Fruit fly (Drosophila melanogaster): Measurements from ENCODE around the gene TwdlY.
A peak's percentile ranks its signal among the peaks of the same experiment; 100 is the strongest.

Gene TwdlY

dm6 chrX:16751579-16752156 is 16.9 kb downstream of the TwdlY start, which contains the start of gene goe (continued):
- TF ChIP-seq jing (GFP tag; optimal IDR thresholded peaks at IDR 0.05) (peak; percentile 2), CG17385 (GFP tag; optimal IDR thresholded peaks at IDR 0.05) (peak; percentile 73), CG10366 (GFP tag; IDR thresholded peaks at IDR 0.05) (peak; percentile 75), sqz (GFP tag; optimal IDR thresholded peaks at IDR 0.05) (no peak), luna (GFP tag; optimal IDR thresholded peaks at IDR 0.05) (peak; percentile 89), Pdp1 (GFP tag; optimal IDR thresholded peaks at IDR 0.05) (peak; percentile 74 to 83), CG16815 (GFP tag; optimal IDR thresholded peaks at IDR 0.05) (peak; percentile 50), Rfx (GFP tag; IDR thresholded peaks at IDR 0.05) (peak; percentile 91), CG9215 (GFP tag; IDR thresholded peaks at IDR 0.05) (peak; percentile 75), zfh2 (GFP tag; optimal IDR thresholded peaks at IDR 0.05) (peak; percentile 90), trem (tag; optimal IDR thresholded peaks at IDR 0.05) (peak; percentile 96), pho (GFP tag; optimal IDR thresholded peaks at IDR 0.05) (peak; percentile 91), CG11695 (GFP tag; IDR thresholded peaks at IDR 0.05) (peak; percentile 29; the same call in 1 of the 3 replicates), CG32767 (GFP tag; IDR thresholded peaks at IDR 0.05) (peak; percentile 52; the same call in 1 of the 2 replicates), Neu2 (GFP tag; optimal IDR thresholded peaks at IDR 0.05; ENCODE audit: borderline replicate concordance) (peak; percentile 30), unc-4 (GFP tag; IDR thresholded peaks at IDR 0.05; ENCODE audit: partially characterized antibody) (peak; percentile 81), hth (optimal IDR thresholded peaks at IDR 0.05) (no peak), Taf1 (GFP tag; IDR thresholded peaks at IDR 0.05) (peak; percentile 38; the same call in 1 of the 2 replicates), CG4282 (GFP tag; optimal IDR thresholded peaks at IDR 0.05) (peak; percentile 80), Fer3 (tag; optimal IDR thresholded peaks at IDR 0.05) (peak; percentile 72), gsb (GFP tag; IDR thresholded peaks at IDR 0.05) (0 out of 2 replicates have a peak, but pooled peaks have one; percentile 27), pfk (GFP tag; optimal IDR thresholded peaks at IDR 0.05) (peak; percentile 49), Vsx1 (GFP tag; optimal IDR thresholded peaks at IDR 0.05) (peak; percentile 80), CG32532 (GFP tag; IDR thresholded peaks at IDR 0.05) (peak; percentile 88), CHES-1-like (GFP tag; optimal IDR thresholded peaks at IDR 0.05) (peak; percentile 91), insv (GFP tag; optimal IDR thresholded peaks at IDR 0.05) (peak in 1 of 2 experiments; percentile 78), chif (GFP tag; optimal IDR thresholded peaks at IDR 0.05) (peak; percentile 78 to 90), HmgZ (tag; optimal IDR thresholded peaks at IDR 0.05) (peak; percentile 88), CG7987 (GFP tag; optimal IDR thresholded peaks at IDR 0.05) (peak; percentile 83), CG34422 (GFP tag; IDR thresholded peaks at IDR 0.05) (peak; percentile 75), ATbp (GFP tag; optimal IDR thresholded peaks at IDR 0.05) (peak; percentile 73), Deaf1 (tag; optimal IDR thresholded peaks at IDR 0.05) (no peak), cwo (GFP tag; optimal IDR thresholded peaks at IDR 0.05) (peak; percentile 34), ara (GFP tag; IDR thresholded peaks at IDR 0.05) (peak; percentile 67), CG4730 (GFP tag; IDR thresholded peaks at IDR 0.05) (peak; percentile 54), sens (GFP tag) (peak; percentile 97), ind (GFP tag; optimal IDR thresholded peaks at IDR 0.05) (peak; percentile 59), HLH4C (GFP tag; IDR thresholded peaks at IDR 0.05; ENCODE audit: partially characterized antibody) (peak; percentile 70), HLH54F (GFP tag; optimal IDR thresholded peaks at IDR 0.05) (peak; percentile 83), Atf-2 (GFP tag; optimal IDR thresholded peaks at IDR 0.05) (peak; percentile 76), CG31441 (GFP tag; IDR thresholded peaks at IDR 0.05) (0 out of 2 replicates have a peak, but pooled peaks have one; percentile 32), tna (GFP tag; IDR thresholded peaks at IDR 0.05; ENCODE audit: partially characterized antibody) (peak; percentile 44; the same call in 1 of the 2 replicates), slp2 (GFP tag; optimal IDR thresholded peaks at IDR 0.05) (peak; percentile 79), Antp (GFP tag; optimal IDR thresholded peaks at IDR 0.05) (peak; percentile 84), CG8765 (GFP tag; IDR thresholded peaks at IDR 0.05) (peak; percentile 63), gem (tag; optimal IDR thresholded peaks at IDR 0.05) (peak; percentile 69), Stat92E (GFP tag; optimal IDR thresholded peaks at IDR 0.05) (peak in 1 of 3 experiments; percentile 39), BEAF-32 (GFP tag; optimal IDR thresholded peaks at IDR 0.05) (peak; percentile 97), emc (GFP tag; optimal IDR thresholded peaks at IDR 0.05) (peak; percentile 59)

All from whole organism, embryonic.